Fruit fly (Drosophila melanogaster): Measurements from ENCODE around the gene Got2.

DNA sequence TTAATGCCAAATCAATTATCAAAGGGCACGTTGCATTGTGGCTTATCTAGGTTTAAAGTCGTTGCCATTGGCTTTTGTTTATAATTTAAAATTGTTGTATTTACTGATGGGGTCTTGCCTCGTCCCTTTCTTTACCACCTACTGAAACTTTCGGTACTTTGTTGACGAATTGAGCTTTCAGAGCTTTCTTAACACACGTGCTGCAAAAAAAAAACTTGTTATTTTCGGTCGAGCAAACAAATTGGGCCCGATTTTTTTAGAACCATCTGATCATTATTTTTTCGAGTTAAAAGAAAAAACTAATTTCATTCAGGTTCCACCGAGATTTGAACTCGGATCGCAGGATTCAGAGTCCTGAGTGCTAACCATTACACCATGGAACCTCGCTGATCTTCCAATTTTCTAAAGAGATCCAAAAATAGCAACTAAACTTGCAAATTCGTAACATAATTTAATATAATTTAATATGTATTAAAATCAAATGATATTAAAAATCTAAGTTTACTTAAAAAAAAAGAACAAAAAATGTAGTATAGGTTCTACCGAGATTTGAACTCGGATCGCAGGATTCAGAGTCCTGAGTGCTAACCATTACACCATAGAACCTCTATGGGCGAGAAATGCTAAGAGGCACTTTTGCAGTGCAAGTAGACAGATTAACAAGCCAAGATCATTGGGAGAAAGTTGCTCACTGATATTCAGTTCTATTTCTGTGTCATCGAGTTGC lies 22.9 kb upstream of the Got2 start:
- TF ChIP-seq usp (GFP tag; optimal IDR thresholded peaks at IDR 0.05) (no peak), psq (optimal IDR thresholded peaks at IDR 0.05) (no peak), pan (optimal IDR thresholded peaks at IDR 0.05) (no peak)
